Worm (Caenorhabditis elegans): ENCODE data around the gene T02G5.7.

T02G5.7 gene

ce11 chrII:7100838-7101237 lies 25.4 kb downstream of the T02G5.7 start, which contains the start of gene mmaa-1:
mmaa-1 (minus strand) TSS chrII:7101165.
- TF ChIP-seq nhr-77 (tag; optimal IDR thresholded peaks at IDR 0.05) (no peak), sma-9 (GFP tag; optimal IDR thresholded peaks at IDR 0.05) (peak; percentile 0), sma-9 (tag; optimal IDR thresholded peaks at IDR 0.05) (no peak), zag-1 (tag; optimal IDR thresholded peaks at IDR 0.05) (no peak)

- TF ChIP-seq alr-1 (tag; optimal IDR thresholded peaks at IDR 0.05) (no peak), nhr-129 (tag; optimal IDR thresholded peaks at IDR 0.05) (peak; percentile 30), lsy-2 (tag; optimal IDR thresholded peaks at IDR 0.05) (peak in 1 of 2 experiments; percentile 18)
Measured at ce11 chrII:7102288-7102687, 26.9 kb downstream of the T02G5.7 start.

ce11 chrII:7103111-7103510 lies 27.7 kb downstream of the T02G5.7 start:
- TF ChIP-seq nhr-23 (tag; optimal IDR thresholded peaks at IDR 0.05) (no peak), crh-2 (tag; optimal IDR thresholded peaks at IDR 0.05) (no peak), nhr-21 (tag; optimal IDR thresholded peaks at IDR 0.05) (no peak), lin-39 (tag; optimal IDR thresholded peaks at IDR 0.05) (no peak), unc-62 (GFP tag; optimal IDR thresholded peaks at IDR 0.05) (no peak), nhr-10 (tag; optimal IDR thresholded peaks at IDR 0.05) (no peak), sma-9 (GFP tag; optimal IDR thresholded peaks at IDR 0.05) (no peak), sma-9 (tag; optimal IDR thresholded peaks at IDR 0.05) (no peak)

ce11 chrII:7104794-7105613 lies 29.6 kb downstream of the T02G5.7 start, which contains the start of the genes farl-11 and rpl-33:
farl-11 (minus strand) TSS chrII:7105035.
rpl-33 (plus strand) TSS chrII:7105563.
- TF ChIP-seq lin-39 (tag; optimal IDR thresholded peaks at IDR 0.05), result no peak
- no peak for TF ChIP-seq ztf-11 (tag; optimal IDR thresholded peaks at IDR 0.05)
- peak; percentile 48 for TF ChIP-seq nhr-6 (tag; optimal IDR thresholded peaks at IDR 0.05)
- peak; percentile 39 for TF ChIP-seq F13H6.1 (tag; optimal IDR thresholded peaks at IDR 0.05)
- TF ChIP-seq crh-2 (tag; optimal IDR thresholded peaks at IDR 0.05), result peak; percentile 85
- peak; percentile 70 for TF ChIP-seq nhr-21 (tag; optimal IDR thresholded peaks at IDR 0.05)
- peak; percentile 73 for TF ChIP-seq ama-1 (optimal IDR thresholded peaks at IDR 0.05)
- TF ChIP-seq skn-1 (tag; optimal IDR thresholded peaks at IDR 0.05), result no peak
- TF ChIP-seq Y55F3AM.14 (GFP tag; optimal IDR thresholded peaks at IDR 0.05), result peak; percentile 25
- peak; percentile 76 for TF ChIP-seq lin-13 (GFP tag; optimal IDR thresholded peaks at IDR 0.05)
- peak; percentile 2 for TF ChIP-seq nhr-237 (tag; optimal IDR thresholded peaks at IDR 0.05)
- TF ChIP-seq sem-4 (tag; optimal IDR thresholded peaks at IDR 0.05), result peak; percentile 75
- peak; percentile 95 for TF ChIP-seq ZK546.5 (tag; optimal IDR thresholded peaks at IDR 0.05)
- peak; percentile 65 for TF ChIP-seq fos-1 (tag; optimal IDR thresholded peaks at IDR 0.05)
- TF ChIP-seq dmd-4 (tag; optimal IDR thresholded peaks at IDR 0.05), result no peak
- TF ChIP-seq mab-5 (tag; optimal IDR thresholded peaks at IDR 0.05), result peak; percentile 11
- TF ChIP-seq egl-27 (tag; optimal IDR thresholded peaks at IDR 0.05), result peak; percentile 21
- TF ChIP-seq snpc-4 (tag; optimal IDR thresholded peaks at IDR 0.05), result peak; percentile 51
- no peak for TF ChIP-seq nhr-77 (tag; optimal IDR thresholded peaks at IDR 0.05)
- peak; percentile 69 for TF ChIP-seq nhr-25 (tag; optimal IDR thresholded peaks at IDR 0.05)
- TF ChIP-seq zag-1 (tag; optimal IDR thresholded peaks at IDR 0.05), result peak; percentile 62
- no peak for TF ChIP-seq R02D3.7 (tag; optimal IDR thresholded peaks at IDR 0.05)
- peak; percentile 77 for TF ChIP-seq sma-9 (GFP tag; optimal IDR thresholded peaks at IDR 0.05)
- no peak for TF ChIP-seq sma-9 (tag; optimal IDR thresholded peaks at IDR 0.05)
- no peak for TF ChIP-seq blmp-1 (tag; optimal IDR thresholded peaks at IDR 0.05; ENCODE audit: insufficient read depth)
- TF ChIP-seq lin-11 (tag; optimal IDR thresholded peaks at IDR 0.05), result peak; percentile 59
- TF ChIP-seq nhr-11 (tag; optimal IDR thresholded peaks at IDR 0.05), result no peak
- TF ChIP-seq ztf-1 (GFP tag; conservative IDR thresholded peaks at IDR 0.05), result no peak
- TF ChIP-seq unc-55 (GFP tag; optimal IDR thresholded peaks at IDR 0.05), result peak; percentile 98
- TF ChIP-seq nhr-129 (tag; optimal IDR thresholded peaks at IDR 0.05), result peak; percentile 94
- TF ChIP-seq gmeb-1 (tag; optimal IDR thresholded peaks at IDR 0.05), result peak; percentile 82
- TF ChIP-seq C34F6.9 (tag; optimal IDR thresholded peaks at IDR 0.05), result peak; percentile 98
- TF ChIP-seq aly-2 (tag; optimal IDR thresholded peaks at IDR 0.05), result no peak
- TF ChIP-seq unc-62 (GFP tag; optimal IDR thresholded peaks at IDR 0.05), result no peak
- no peak for TF ChIP-seq mbf-1 (tag; optimal IDR thresholded peaks at IDR 0.05)
- no peak for TF ChIP-seq ceh-82 (tag; optimal IDR thresholded peaks at IDR 0.05)
- TF ChIP-seq elt-3 (tag; optimal IDR thresholded peaks at IDR 0.05), result no peak
- peak; percentile 94 to 99 for TF ChIP-seq lsy-2 (tag; optimal IDR thresholded peaks at IDR 0.05)
- TF ChIP-seq ztf-4 (tag; optimal IDR thresholded peaks at IDR 0.05), result peak; percentile 83
- peak; percentile 75 for TF ChIP-seq sma-3 (GFP tag; optimal IDR thresholded peaks at IDR 0.05)
